Fruit fly (Drosophila melanogaster): ENCODE results near the gene Coq6.

- TF ChIP-seq ind (GFP tag; optimal IDR thresholded peaks at IDR 0.05) (no peak), hb (GFP tag; IDR thresholded peaks at IDR 0.05; ENCODE audit: partially characterized antibody) (no peak), nmo (GFP tag; optimal IDR thresholded peaks at IDR 0.05) (no peak), CG14710 (tag; optimal IDR thresholded peaks at IDR 0.05) (no peak), Dref (GFP tag; IDR thresholded peaks at IDR 0.05) (no peak), emc (GFP tag; optimal IDR thresholded peaks at IDR 0.05) (no peak)
Observed at dm6 chr2L:5520757-5521156, 11.3 kb downstream of the Coq6 start.

All from whole organism, embryonic.